Fruit fly (Drosophila melanogaster): Measurements from ENCODE around the gene CG3119.
A peak's percentile ranks its signal among the peaks of the same experiment; 100 is the strongest.

Gene CG3119

dm6 chr2L:2802527-2802926 lies 35.1 kb downstream of the CG3119 start:
- TF ChIP-seq CG11617 (GFP tag; optimal IDR thresholded peaks at IDR 0.05): no peak
- TF ChIP-seq CG33017 (tag; optimal IDR thresholded peaks at IDR 0.05): no peak
- no peak for TF ChIP-seq tj (GFP tag; optimal IDR thresholded peaks at IDR 0.05)
- no peak for TF ChIP-seq cic (GFP tag; optimal IDR thresholded peaks at IDR 0.05)
- no peak for TF ChIP-seq CG12768 (GFP tag; optimal IDR thresholded peaks at IDR 0.05)
- TF ChIP-seq CG14711 (tag; optimal IDR thresholded peaks at IDR 0.05): no peak
- no peak for TF ChIP-seq toe (GFP tag; optimal IDR thresholded peaks at IDR 0.05)
- no peak for TF ChIP-seq pad (GFP tag; optimal IDR thresholded peaks at IDR 0.05)
- no peak for TF ChIP-seq Clk (GFP tag; optimal IDR thresholded peaks at IDR 0.05)
- TF ChIP-seq Mnt (GFP tag; optimal IDR thresholded peaks at IDR 0.05): no peak
- TF ChIP-seq ovo (GFP tag; optimal IDR thresholded peaks at IDR 0.05): no peak
- TF ChIP-seq CG7101 (tag; optimal IDR thresholded peaks at IDR 0.05): no peak
- no peak for TF ChIP-seq Crg-1 (GFP tag; optimal IDR thresholded peaks at IDR 0.05)
- no peak for TF ChIP-seq CG5204 (GFP tag; optimal IDR thresholded peaks at IDR 0.05)
- TF ChIP-seq kay (GFP tag; ENCODE audit: borderline replicate concordance): no peak
- TF ChIP-seq cnc (optimal IDR thresholded peaks at IDR 0.05): no peak
- no peak for TF ChIP-seq CG7045 (GFP tag; optimal IDR thresholded peaks at IDR 0.05)

dm6 chr2L:2800956-2801776 lies 36.5 kb downstream of the CG3119 start:
- TF ChIP-seq Mnt (GFP tag; optimal IDR thresholded peaks at IDR 0.05): no peak
- TF ChIP-seq CG7045 (GFP tag; optimal IDR thresholded peaks at IDR 0.05): no peak
- TF ChIP-seq CG1620 (GFP tag; optimal IDR thresholded peaks at IDR 0.05): no peak
- TF ChIP-seq bab1 (GFP tag; optimal IDR thresholded peaks at IDR 0.05): no peak
- no peak for TF ChIP-seq cic (GFP tag; optimal IDR thresholded peaks at IDR 0.05)
- no peak for TF ChIP-seq CG7101 (tag; optimal IDR thresholded peaks at IDR 0.05)
- no peak for TF ChIP-seq CG12768 (GFP tag; optimal IDR thresholded peaks at IDR 0.05)
- no peak for TF ChIP-seq CG5204 (GFP tag; optimal IDR thresholded peaks at IDR 0.05)
- no peak for TF ChIP-seq kay (GFP tag; ENCODE audit: borderline replicate concordance)

dm6 chr2L:2799909-2800478 lies 37.6 kb downstream of the CG3119 start, which contains the start of gene Syt1:
Gene Syt1 (minus strand): TSS chr2L:2799979.
- TF ChIP-seq ovo (GFP tag; optimal IDR thresholded peaks at IDR 0.05) (no peak), Mnt (GFP tag; optimal IDR thresholded peaks at IDR 0.05) (no peak), pad (GFP tag; optimal IDR thresholded peaks at IDR 0.05) (peak; percentile 91)

- no peak for TF ChIP-seq Hr96 (GFP tag; optimal IDR thresholded peaks at IDR 0.05)
- no peak for TF ChIP-seq CG7101 (tag; optimal IDR thresholded peaks at IDR 0.05)
- TF ChIP-seq ovo (GFP tag; optimal IDR thresholded peaks at IDR 0.05): no peak
- TF ChIP-seq CG12768 (GFP tag; optimal IDR thresholded peaks at IDR 0.05): no peak
- no peak for TF ChIP-seq cnc (optimal IDR thresholded peaks at IDR 0.05)
- no peak for TF ChIP-seq toe (GFP tag; optimal IDR thresholded peaks at IDR 0.05)
- TF ChIP-seq tj (GFP tag; optimal IDR thresholded peaks at IDR 0.05): no peak
- no peak for TF ChIP-seq CG7045 (GFP tag; optimal IDR thresholded peaks at IDR 0.05)
- TF ChIP-seq cic (GFP tag; optimal IDR thresholded peaks at IDR 0.05): no peak
- TF ChIP-seq CG33017 (tag; optimal IDR thresholded peaks at IDR 0.05): no peak
- no peak for TF ChIP-seq Crg-1 (GFP tag; optimal IDR thresholded peaks at IDR 0.05)
- TF ChIP-seq CG14711 (tag; optimal IDR thresholded peaks at IDR 0.05): no peak
- no peak for TF ChIP-seq CG5204 (GFP tag; optimal IDR thresholded peaks at IDR 0.05)
- TF ChIP-seq Mnt (GFP tag; optimal IDR thresholded peaks at IDR 0.05): no peak
These were observed 40.4 kb downstream of the CG3119 start for dm6 chr2L:2797186-2797585.

Data from whole organism, adult.